Fruit fly (Drosophila melanogaster) Kc167 (cell line): Measurements from ENCODE around the gene CG34427.

ENCODE experiments used
- h ChIP-seq: fragments of >200 bp; optimal IDR thresholded peaks from 3 replicates; lab custom pipeline; 2018; ENCODE audit warnings: missing external identifiers
- insv ChIP-seq: fragments of >200 bp; optimal IDR thresholded peaks from 3 replicates; lab custom pipeline; 2018; ENCODE audit warnings: missing external identifiers
- psq ChIP-seq: fragments of >200 bp; optimal IDR thresholded peaks from 2 replicates; lab custom pipeline; 2017; ENCODE audit warnings: missing external identifiers

- TF ChIP-seq insv (no peak), h (no peak), psq (no peak)
These were observed at the start of gene CG34427, which contains the start of gene CG32023 for dm6 chr3L:8804082-8804814.
